Worm (Caenorhabditis elegans) whole organism, L1 larva: ENCODE results near the gene F23F1.2.

ENCODE experiments used
- C16A3.4 ChIP-seq: fragments of 150-350 bp; optimal IDR thresholded peaks from 2 replicates; lab custom pipeline; 2014; ENCODE audit warnings: missing biosample characterization, missing genetic modification characterization
- aha-1 ChIP-seq: fragments of 150-350 bp; optimal IDR thresholded peaks from 2 replicates; lab custom pipeline; 2014; ENCODE audit warnings: missing biosample characterization, missing genetic modification characterization
- blmp-1 ChIP-seq: fragments of 150-350 bp; optimal IDR thresholded peaks from 2 replicates; lab custom pipeline; 2014; ENCODE audit warnings: missing biosample characterization, missing genetic modification characterization
- ceh-8 ChIP-seq: fragments of 200-800 bp; sonication (Bioruptor generic); optimal IDR thresholded peaks from 2 replicates; lab custom pipeline; 2018; ENCODE audit warnings: mild to moderate bottlenecking, missing genetic modification characterization, moderate library complexity, missing compliant biosample characterization
- ceh-88 ChIP-seq: fragments of 200-800 bp; sonication (Bioruptor generic); IDR thresholded peaks from 2 replicates; pipeline ENCODE4 v1.3.6; 2022; ENCODE audit warnings: missing genetic modification characterization, missing compliant biosample characterization
- ces-1 ChIP-seq: fragments of 150-350 bp; optimal IDR thresholded peaks from 2 replicates; lab custom pipeline; 2014; ENCODE audit warnings: missing biosample characterization, missing genetic modification reagents, missing genetic modification characterization
- egl-13 ChIP-seq: sonication (generic microtip); optimal IDR thresholded peaks from 2 replicates; lab custom pipeline; 2016; ENCODE audit warnings: missing genotype, missing genetic modification reagents, missing genetic modification characterization, missing compliant biosample characterization
- ets-5 ChIP-seq: fragments of 200-800 bp; sonication (Bioruptor generic); IDR thresholded peaks from 2 replicates; pipeline ENCODE4 v1.3.6; 2022; ENCODE audit warnings: missing genetic modification characterization, missing compliant biosample characterization
- fkh-10 ChIP-seq: sonication (generic microtip); optimal IDR thresholded peaks from 2 replicates; lab custom pipeline; 2017; ENCODE audit warnings: missing biosample characterization, missing genetic modification reagents, missing genetic modification characterization
- fkh-8 ChIP-seq: sonication (generic microtip); optimal IDR thresholded peaks from 2 replicates; lab custom pipeline; 2016; ENCODE audit warnings: mild to moderate bottlenecking, missing genetic modification characterization, missing compliant biosample characterization
- fos-1 ChIP-seq: fragments of 150-350 bp; optimal IDR thresholded peaks from 2 replicates; lab custom pipeline; 2014; ENCODE audit warnings: missing biosample characterization, missing genetic modification characterization
- hlh-17 ChIP-seq: fragments of 200-800 bp; sonication (Bioruptor generic); optimal IDR thresholded peaks from 2 replicates; lab custom pipeline; 2018; ENCODE audit warnings: missing genetic modification characterization, mild to moderate bottlenecking, missing compliant biosample characterization, moderate library complexity, borderline replicate concordance
- hpl-2 ChIP-seq: fragments of 150-350 bp; optimal IDR thresholded peaks from 2 replicates; lab custom pipeline; 2014; ENCODE audit warnings: missing biosample characterization, missing genetic modification reagents, missing genetic modification characterization
- isw-1 ChIP-seq: fragments of 200-800 bp; sonication (Bioruptor generic); IDR thresholded peaks from 2 replicates; pipeline ENCODE4 v1.3.6; 2022; ENCODE audit warnings: missing genetic modification characterization, missing compliant biosample characterization
- lin-14 ChIP-seq: fragments of 200-800 bp; sonication (Bioruptor generic); optimal IDR thresholded peaks from 2 replicates; lab custom pipeline; 2018; ENCODE audit warnings: mild to moderate bottlenecking, missing genetic modification characterization, moderate library complexity, missing compliant biosample characterization
- lin-15B ChIP-seq: fragments of 150-350 bp; sonication (generic microtip); optimal IDR thresholded peaks from 3 replicates; lab custom pipeline; 2014; ENCODE audit warnings: missing biosample characterization, missing genetic modification characterization
- mab-9 ChIP-seq: fragments of 200-800 bp; sonication (Bioruptor generic); IDR thresholded peaks from 2 replicates; pipeline ENCODE4 v1.3.6; 2022; ENCODE audit warnings: missing genetic modification reagents, missing genetic modification characterization, missing compliant biosample characterization
- nhr-19 ChIP-seq: fragments of 200-800 bp; sonication (Bioruptor generic); conservative IDR thresholded peaks from 2 replicates; pipeline ENCODE4 v1.3.6; 2022; ENCODE audit warnings: missing genetic modification characterization, missing compliant biosample characterization
- nhr-20 ChIP-seq: sonication (generic microtip); optimal IDR thresholded peaks from 2 replicates; lab custom pipeline; 2016; ENCODE audit warnings: mild to moderate bottlenecking, missing genetic modification characterization, missing compliant biosample characterization
- nhr-47 ChIP-seq: sonication (generic microtip); optimal IDR thresholded peaks from 2 replicates; lab custom pipeline; 2016; ENCODE audit warnings: mild to moderate bottlenecking, missing genetic modification characterization, moderate library complexity, missing compliant biosample characterization
- nhr-71 ChIP-seq: sonication (generic microtip); optimal IDR thresholded peaks from 2 replicates; lab custom pipeline; 2016; ENCODE audit warnings: mild to moderate bottlenecking, missing genetic modification characterization, moderate library complexity, missing compliant biosample characterization
- nhr-76 ChIP-seq: sonication (generic microtip); optimal IDR thresholded peaks from 2 replicates; lab custom pipeline; 2017; ENCODE audit warnings: missing biosample characterization, missing genetic modification characterization
- nhr-77 ChIP-seq: fragments of 150-350 bp; optimal IDR thresholded peaks from 2 replicates; lab custom pipeline; 2014; ENCODE audit warnings: missing biosample characterization, missing genetic modification characterization
- nhr-84 ChIP-seq: sonication (generic microtip); optimal IDR thresholded peaks from 2 replicates; lab custom pipeline; 2017; ENCODE audit warnings: missing biosample characterization, missing genetic modification characterization
- nhr-85 ChIP-seq: sonication (generic microtip); peaks from one replicate; lab custom pipeline; 2016; ENCODE audit warnings: missing genetic modification characterization, inconsistent platforms, missing compliant biosample characterization
- pax-3 ChIP-seq: fragments of 200-800 bp; sonication (Bioruptor generic); optimal IDR thresholded peaks from 2 replicates; lab custom pipeline; 2018; ENCODE audit warnings: mild to moderate bottlenecking, missing genetic modification characterization, moderate library complexity, missing compliant biosample characterization
- rnt-1 ChIP-seq: sonication (generic microtip); optimal IDR thresholded peaks from 2 replicates; lab custom pipeline; 2016; ENCODE audit warnings: mild to moderate bottlenecking, missing genetic modification characterization, moderate library complexity, missing compliant biosample characterization
- skn-1 ChIP-seq: fragments of 150-350 bp; optimal IDR thresholded peaks from 2 replicates; lab custom pipeline; 2014; ENCODE audit warnings: missing biosample characterization, missing genetic modification characterization
- snpc-4 ChIP-seq: fragments of 150-350 bp; optimal IDR thresholded peaks from 2 replicates; lab custom pipeline; 2014; ENCODE audit warnings: missing biosample characterization, missing genetic modification characterization
- snu-23 ChIP-seq: sonication (generic microtip); optimal IDR thresholded peaks from 2 replicates; lab custom pipeline; 2016; ENCODE audit warnings: missing genetic modification characterization, missing compliant biosample characterization
- sup-37 ChIP-seq: fragments of 200-800 bp; sonication (Bioruptor generic); optimal IDR thresholded peaks from 2 replicates; lab custom pipeline; 2018; ENCODE audit warnings: mild to moderate bottlenecking, missing genetic modification characterization, missing compliant biosample characterization
- unc-98 ChIP-seq: fragments of 200-800 bp; sonication (Bioruptor generic); IDR thresholded peaks from 2 replicates; pipeline ENCODE4 v1.3.6; 2022; ENCODE audit warnings: missing genetic modification characterization, missing compliant biosample characterization
- vab-15 ChIP-seq: sonication (generic microtip); optimal IDR thresholded peaks from 2 replicates; lab custom pipeline; 2017; ENCODE audit warnings: missing genotype, mild to moderate bottlenecking, missing genetic modification characterization, missing compliant biosample characterization
- xbp-1 ChIP-seq: sonication (generic microtip); optimal IDR thresholded peaks from 2 replicates; lab custom pipeline; 2016; ENCODE audit warnings: missing genetic modification characterization, missing compliant biosample characterization
- zag-1 ChIP-seq: fragments of 150-350 bp; optimal IDR thresholded peaks from 2 replicates; lab custom pipeline; 2014; ENCODE audit warnings: missing biosample characterization, missing genetic modification characterization
- ztf-4 ChIP-seq: fragments of 150-350 bp; optimal IDR thresholded peaks from 2 replicates; lab custom pipeline; 2014; ENCODE audit warnings: missing biosample characterization, missing genetic modification characterization

The F23F1.2 gene

DNA sequence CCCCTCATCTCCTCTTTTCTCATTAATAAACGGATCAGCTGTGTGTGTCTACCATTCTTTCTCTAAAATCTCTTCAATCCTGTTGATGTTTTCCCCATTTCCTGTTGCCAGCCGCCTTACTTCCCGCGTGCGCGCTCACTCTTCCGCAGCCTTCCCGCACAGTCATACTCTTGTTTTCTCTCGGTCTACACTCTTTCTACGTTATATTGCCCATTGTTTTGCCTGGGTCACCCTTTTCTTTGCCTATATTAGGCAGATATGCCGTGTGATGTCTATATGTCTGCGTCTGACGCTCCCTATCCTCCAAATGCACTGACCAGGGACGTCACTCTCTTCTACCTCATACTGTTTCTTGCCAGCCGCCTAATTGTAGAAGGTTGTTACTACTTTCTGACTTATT is 32.3 kb downstream of the F23F1.2 start (continued):
- no peak for TF ChIP-seq lin-15B (tag; lab: Kevin White, UChicago)

DNA sequence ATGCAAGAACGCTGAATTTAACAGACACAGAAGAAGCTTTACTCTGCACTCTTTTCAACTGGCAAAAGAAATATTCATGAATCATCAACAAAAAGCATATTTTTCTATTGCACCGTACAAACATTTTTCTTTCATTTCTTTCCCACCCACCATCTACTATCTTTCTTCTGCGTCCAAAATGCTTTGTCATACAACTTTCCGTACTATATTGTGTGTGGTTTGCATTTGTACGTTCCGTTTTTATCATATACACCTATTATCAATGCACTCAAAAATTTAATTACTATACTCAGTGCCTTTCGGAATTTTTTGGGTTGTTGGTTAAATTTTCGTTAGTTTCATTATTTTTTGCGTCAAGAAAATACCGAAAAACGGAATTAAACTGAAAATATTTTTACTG is 33.7 kb downstream of the F23F1.2 start:
- TF ChIP-seq sup-37 (GFP tag; lab: Kevin White, UChicago) = no peak

- TF ChIP-seq hlh-17 (no peak), isw-1 (GFP tag; lab: Robert Waterston, UW) (no peak), blmp-1 (peak; percentile 72), ceh-88 (GFP tag; lab: Robert Waterston, UW) (no peak), snpc-4 (no peak), sup-37 (GFP tag; lab: Kevin White, UChicago) (no peak), egl-13 (tag; lab: Kevin White, UChicago) (no peak), ets-5 (GFP tag; lab: Robert Waterston, UW) (no peak)
- TF ChIP-seq, all 84 proteins: peak for 1
Observed at ce11 chrII:68757-69156, 34.8 kb downstream of the F23F1.2 start.

DNA sequence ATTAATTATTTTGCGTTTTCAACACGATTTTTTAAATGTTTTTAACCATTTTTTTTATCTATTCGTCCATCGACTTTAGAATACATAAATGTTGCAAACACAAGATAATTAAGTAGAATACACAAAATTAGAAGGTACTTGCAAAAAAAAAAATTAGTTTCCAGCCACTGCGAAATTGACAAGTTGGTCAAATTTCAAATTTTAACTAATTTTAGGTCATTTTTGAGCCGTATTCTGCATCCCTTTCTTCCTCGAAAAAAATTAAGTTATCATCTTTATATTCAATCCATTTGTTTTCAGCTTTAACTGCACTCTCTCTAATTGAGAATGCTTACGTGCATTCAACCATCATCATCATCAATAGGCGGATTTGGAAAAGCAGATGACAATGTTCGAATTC is 35.4 kb downstream of the F23F1.2 start, which contains the start of gene egl-26:
egl-26 (plus strand) TSS at position 301 of the 400 bp plus-strand sequence.
- TF ChIP-seq nhr-76 (tag; lab: Kevin White, UChicago) (no peak), nhr-47 (no peak), nhr-85 (no peak), blmp-1 (no peak), skn-1 (no peak), nhr-71 (no peak), vab-15 (tag; lab: Kevin White, UChicago) (no peak), lin-15B (tag; lab: Kevin White, UChicago) (no peak), fkh-8 (tag; lab: Kevin White, UChicago) (no peak), mab-9 (GFP tag; lab: Robert Waterston, UW) (no peak), fkh-10 (no peak), lin-14 (GFP tag; lab: Kevin White, UChicago) (no peak), unc-98 (GFP tag; lab: Robert Waterston, UW) (no peak), ces-1 (GFP tag; lab: Kevin White, UChicago) (no peak), ztf-4 (no peak), nhr-20 (tag; lab: Kevin White, UChicago) (no peak)

- TF ChIP-seq lin-14 (GFP tag; lab: Kevin White, UChicago) (peak; percentile 61), zag-1 (tag; lab: Kevin White, UChicago) (no peak), ces-1 (GFP tag; lab: Kevin White, UChicago) (peak; percentile 59), ztf-4 (no peak), xbp-1 (tag; lab: Kevin White, UChicago) (peak; percentile 19), rnt-1 (tag; lab: Kevin White, UChicago) (no peak), pax-3 (no peak), fkh-10 (peak; percentile 83), nhr-20 (tag; lab: Kevin White, UChicago) (no peak)
Observed at ce11 chrII:73329-73728, 39.3 kb downstream of the F23F1.2 start.

DNA sequence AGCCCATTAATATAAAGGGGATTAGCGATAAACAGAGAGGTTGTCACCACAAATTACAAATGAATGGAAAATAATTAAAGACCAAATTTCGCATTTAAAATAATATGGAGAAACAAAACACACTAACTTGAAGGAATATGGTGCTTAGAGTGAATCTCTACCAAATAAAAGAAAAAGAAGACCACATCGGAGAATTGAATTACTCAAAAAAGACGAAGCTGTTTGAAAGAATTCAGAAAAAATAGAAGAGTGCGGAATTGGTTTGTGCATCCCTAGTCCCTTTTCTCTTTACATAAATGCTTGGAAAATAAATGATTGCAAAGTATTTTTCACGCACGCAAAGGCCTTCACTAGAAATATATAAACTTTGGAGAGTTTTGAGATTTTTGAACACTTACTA is 39.9 kb downstream of the F23F1.2 start:
- TF ChIP-seq hpl-2 (GFP tag; lab: Kevin White, UChicago) (no peak), ceh-8 (GFP tag; lab: Kevin White, UChicago) (peak; percentile 50), lin-14 (GFP tag; lab: Kevin White, UChicago) (peak; percentile 33)

- TF ChIP-seq nhr-19 (GFP tag; lab: Robert Waterston, UW) (no peak), snu-23 (GFP tag; lab: Kevin White, UChicago) (no peak), fos-1 (tag; lab: Kevin White, UChicago) (no peak), blmp-1 (no peak), C16A3.4 (tag; lab: Kevin White, UChicago) (no peak), mab-9 (GFP tag; lab: Robert Waterston, UW) (no peak), nhr-84 (tag; lab: Kevin White, UChicago) (no peak), vab-15 (tag; lab: Kevin White, UChicago) (no peak), fkh-10 (no peak), nhr-77 (tag; lab: Kevin White, UChicago) (no peak), aha-1 (tag; lab: Kevin White, UChicago) (no peak), nhr-47 (no peak)
- TF ChIP-seq, all 84 proteins: peak for 0
Observed at ce11 chrII:75831-76230, 41.8 kb downstream of the F23F1.2 start.
